Worm (Caenorhabditis elegans) whole organism, L3 larva: Measurements from ENCODE around the gene T27E4.5.

Experiments used
- nhr-11 ChIP-seq: fragments of 150-350 bp; optimal IDR thresholded peaks from 2 replicates; lab custom pipeline; 2014; ENCODE audit warnings: missing biosample characterization, missing genetic modification characterization
- nhr-237 ChIP-seq: fragments of 150-350 bp; optimal IDR thresholded peaks from 2 replicates; lab custom pipeline; 2014; ENCODE audit warnings: missing biosample characterization, missing genetic modification characterization
- nhr-25 ChIP-seq: sonication (generic microtip); optimal IDR thresholded peaks from 2 replicates; lab custom pipeline; 2017; ENCODE audit warnings: missing biosample characterization, missing genetic modification characterization
- pha-4 ChIP-seq: fragments of 150-350 bp; optimal IDR thresholded peaks from 2 replicates; lab custom pipeline; 2014; ENCODE audit warnings: missing biosample characterization, missing genetic modification reagents, missing genetic modification characterization

ce11 chrV:9022078-9022477 is 47.5 kb downstream of the T27E4.5 start, which contains the start of gene oac-41:
- no peak for TF ChIP-seq nhr-237
- TF ChIP-seq pha-4 (tag; lab: Kevin White, UChicago) = no peak
- TF ChIP-seq nhr-25 (tag; lab: Kevin White, UChicago) = no peak
- TF ChIP-seq nhr-11 (tag; lab: Kevin White, UChicago) = no peak
